Worm (Caenorhabditis elegans) whole organism, midembryonic: ENCODE results near the gene F31E3.2.

Experiments
- T22C8.4 ChIP-seq: fragments of 200-800 bp; sonication (Bioruptor generic); IDR thresholded peaks from 2 replicates; pipeline ENCODE4 v1.3.6; 2022; ENCODE audit warnings: missing genetic modification characterization, missing compliant biosample characterization
- ztf-23 ChIP-seq: fragments of 200-800 bp; sonication (Bioruptor generic); IDR thresholded peaks from 2 replicates; pipeline ENCODE4 v1.3.6; 2022; ENCODE audit warnings: missing genetic modification reagents, missing genetic modification characterization, missing compliant biosample characterization
- ztf-29 ChIP-seq: fragments of 200-800 bp; sonication (Bioruptor generic); IDR thresholded peaks from 2 replicates; pipeline ENCODE4 v1.3.6; 2022; ENCODE audit warnings: missing genetic modification reagents, missing genetic modification characterization, missing compliant biosample characterization

DNA sequence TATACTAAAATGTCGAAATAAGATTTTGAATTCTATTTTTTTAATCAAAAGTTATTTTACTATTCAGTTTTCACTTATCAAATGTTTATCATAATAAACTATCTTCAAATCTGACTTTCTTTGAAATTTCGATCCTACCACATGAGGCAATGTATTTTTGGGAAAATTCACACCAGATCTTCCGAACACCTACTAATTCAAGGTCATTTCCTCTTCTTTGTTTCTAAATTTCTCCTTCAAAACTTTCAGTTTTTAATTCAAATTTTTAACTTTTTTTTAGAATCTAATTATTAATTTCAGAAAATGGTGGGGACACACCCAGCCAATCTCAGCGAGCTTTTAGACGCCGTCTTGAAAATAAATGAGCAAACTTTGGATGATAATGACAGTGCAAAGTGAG lies 5.8 kb downstream of the F31E3.2 start, which contains the start of gene ceh-20:
- no peak for TF ChIP-seq T22C8.4
- TF ChIP-seq ztf-23 (GFP tag; lab: Robert Waterston, UW), result no peak
- TF ChIP-seq ztf-29 (GFP tag; lab: Robert Waterston, UW), result no peak
